Fruit fly (Drosophila melanogaster) whole organism, embryonic: Measurements from ENCODE around the gene CG5892.

Source experiments
- Awh ChIP-seq: fragments of 200-800 bp; sonication (Bioruptor generic); IDR thresholded peaks from 2 replicates; pipeline ENCODE4, ENCODE4 v1.3.6; 2022; ENCODE audit warnings: missing biosample characterization, missing genetic modification characterization
- CG11247 ChIP-seq: fragments of 200-800 bp; sonication (Bioruptor generic); IDR thresholded peaks from 2 replicates; pipeline ENCODE4 v1.3.6; 2022; ENCODE audit warnings: missing biosample characterization, missing genetic modification characterization
- CG11695 ChIP-seq: fragments of 200-800 bp; sonication (Bioruptor generic); IDR thresholded peaks from 3 replicates; pipeline ENCODE4 v1.3.6; 2022; ENCODE audit warnings: missing biosample characterization, missing genetic modification characterization
- CG11696 ChIP-seq: fragments of 200-800 bp; sonication (Bioruptor generic); IDR thresholded peaks from 2 replicates; pipeline ENCODE4 v1.3.6; 2022; ENCODE audit warnings: missing biosample characterization, missing genetic modification characterization
- CG11723 ChIP-seq: fragments of 200-800 bp; sonication (Bioruptor generic); optimal IDR thresholded peaks from 2 replicates; lab custom pipeline; 2017; ENCODE audit warnings: missing biosample characterization, mild to moderate bottlenecking, missing genetic modification characterization
- CG12155 ChIP-seq: fragments of 200-800 bp; sonication (Bioruptor generic); optimal IDR thresholded peaks from 3 replicates; lab custom pipeline; 2016; ENCODE audit warnings: missing biosample characterization, missing genetic modification characterization
- CG13123 ChIP-seq: fragments of 200-800 bp; sonication (Bioruptor generic); optimal IDR thresholded peaks from 2 replicates; lab custom pipeline; 2016; ENCODE audit warnings: missing biosample characterization, missing genetic modification characterization
- CG13894 ChIP-seq: fragments of 200-800 bp; sonication (Bioruptor generic); optimal IDR thresholded peaks from 3 replicates; lab custom pipeline; 2018; ENCODE audit warnings: missing biosample characterization, mild to moderate bottlenecking, missing genetic modification characterization, moderate library complexity
- CG14441 ChIP-seq: fragments of 200-800 bp; sonication (Bioruptor generic); IDR thresholded peaks from 2 replicates; pipeline ENCODE4 v1.3.6; 2022; ENCODE audit warnings: missing biosample characterization, missing genetic modification characterization
- CG16779 ChIP-seq: fragments of 200-800 bp; sonication (Bioruptor generic); IDR thresholded peaks from 2 replicates; pipeline ENCODE4 v1.3.6; 2022; ENCODE audit warnings: missing biosample characterization, missing genetic modification characterization
- CG16863 ChIP-seq: fragments of 200-800 bp; sonication (Bioruptor generic); optimal IDR thresholded peaks from 3 replicates; lab custom pipeline; 2016; ENCODE audit warnings: missing biosample characterization, missing genetic modification characterization
- CG17612 ChIP-seq: fragments of 200-800 bp; sonication (Bioruptor generic); IDR thresholded peaks from 2 replicates; pipeline ENCODE4 v1.3.6; 2022; ENCODE audit warnings: missing biosample characterization, missing genetic modification characterization
- CG17912 ChIP-seq: fragments of 200-800 bp; sonication (Bioruptor generic); optimal IDR thresholded peaks from 2 replicates; lab custom pipeline; 2018; ENCODE audit warnings: missing biosample characterization, mild to moderate bottlenecking, missing genetic modification characterization
- CG18262 ChIP-seq: fragments of 200-800 bp; optimal IDR thresholded peaks from 3 replicates; lab custom pipeline; 2019; ENCODE audit warnings: missing biosample characterization, mild to moderate bottlenecking, missing genetic modification characterization, moderate library complexity
- CG1832 ChIP-seq: fragments of 200-800 bp; sonication (Bioruptor generic); optimal IDR thresholded peaks from 2 replicates; lab custom pipeline; 2017; ENCODE audit warnings: missing biosample characterization, mild to moderate bottlenecking, missing genetic modification characterization, inconsistent platforms
- CG2129 ChIP-seq: fragments of 200-800 bp; sonication (Bioruptor generic); IDR thresholded peaks from 2 replicates; pipeline ENCODE4 v1.3.6; 2022; ENCODE audit warnings: missing biosample characterization, missing genetic modification characterization; ENCODE audit not compliant: partially characterized antibody
- CG30403 ChIP-seq: fragments of 200-800 bp; sonication (Bioruptor generic); optimal IDR thresholded peaks from 3 replicates; lab custom pipeline; 2016; ENCODE audit warnings: missing biosample characterization, missing genetic modification characterization
- CG3163 ChIP-seq: fragments of 200-800 bp; sonication (Bioruptor generic); optimal IDR thresholded peaks from 3 replicates; lab custom pipeline; 2016; ENCODE audit warnings: missing biosample characterization, missing genetic modification characterization
- CG33213 ChIP-seq: fragments of 200-800 bp; sonication (Bioruptor generic); optimal IDR thresholded peaks from 3 replicates; lab custom pipeline; 2016; ENCODE audit warnings: missing biosample characterization, missing genetic modification characterization
- CG7786 ChIP-seq: fragments of 200-800 bp; sonication (Bioruptor generic); optimal IDR thresholded peaks from 2 replicates; lab custom pipeline; 2016; ENCODE audit warnings: missing biosample characterization, missing genetic modification characterization
- CG7839 ChIP-seq: fragments of 200-800 bp; sonication (Bioruptor generic); optimal IDR thresholded peaks from 3 replicates; lab custom pipeline; 2018; ENCODE audit warnings: missing biosample characterization, mild to moderate bottlenecking, missing genetic modification characterization, moderate library complexity
- CG8359 ChIP-seq: fragments of 200-800 bp; sonication (Bioruptor generic); optimal IDR thresholded peaks from 2 replicates; lab custom pipeline; 2017; ENCODE audit warnings: missing biosample characterization, mild to moderate bottlenecking, missing genetic modification characterization, borderline replicate concordance
- CG9932 ChIP-seq: fragments of 200-800 bp; sonication (Bioruptor generic); IDR thresholded peaks from 2 replicates; pipeline ENCODE4 v1.3.6; 2022; ENCODE audit warnings: missing biosample characterization, missing genetic modification characterization
- Chrac-16 ChIP-seq: fragments of 200-800 bp; sonication (Bioruptor generic); optimal IDR thresholded peaks from 3 replicates; lab custom pipeline; 2016; ENCODE audit warnings: missing biosample characterization, missing genetic modification characterization
- CrebB ChIP-seq: fragments of 200-800 bp; sonication (Bioruptor generic); optimal IDR thresholded peaks from 3 replicates; lab custom pipeline; 2018; ENCODE audit warnings: missing biosample characterization, mild to moderate bottlenecking, missing genetic modification characterization
- Dp ChIP-seq: fragments of 200-800 bp; sonication (Bioruptor generic); optimal IDR thresholded peaks from 2 replicates; lab custom pipeline; 2018; ENCODE audit warnings: missing biosample characterization, mild to moderate bottlenecking, missing genetic modification characterization, moderate library complexity
- E2f2 ChIP-seq: fragments of 200-800 bp; sonication (Bioruptor generic); IDR thresholded peaks from 2 replicates; pipeline ENCODE4 v1.3.6; 2022; ENCODE audit warnings: missing biosample characterization, missing genetic modification characterization
- ERR ChIP-seq: fragments of 200-800 bp; sonication (Bioruptor generic); optimal IDR thresholded peaks from 2 replicates; lab custom pipeline; 2016; ENCODE audit warnings: missing biosample characterization, missing genetic modification characterization
- Fer1 ChIP-seq: fragments of 200-800 bp; sonication (Bioruptor generic); optimal IDR thresholded peaks from 2 replicates; lab custom pipeline; 2017; ENCODE audit warnings: missing biosample characterization, mild to moderate bottlenecking, missing genetic modification characterization
- Gug ChIP-seq: fragments of 200-800 bp; sonication (Bioruptor generic); IDR thresholded peaks from 4 replicates; pipeline ENCODE4 v1.3.6; 2022; ENCODE audit warnings: missing biosample characterization, missing genetic modification characterization
- Jarid2 ChIP-seq: fragments of 200-800 bp; sonication (Bioruptor generic); optimal IDR thresholded peaks from 3 replicates; lab custom pipeline; 2017; ENCODE audit warnings: mild to moderate bottlenecking, missing biosample characterization, missing genetic modification reagents, missing genetic modification characterization
- Mes4 ChIP-seq: fragments of 200-800 bp; sonication (Bioruptor generic); optimal IDR thresholded peaks from 2 replicates; lab custom pipeline; 2016; ENCODE audit warnings: missing biosample characterization, missing genetic modification characterization
- Myb ChIP-seq: fragments of 200-800 bp; sonication (Bioruptor generic); optimal IDR thresholded peaks from 2 replicates; lab custom pipeline; 2016; ENCODE audit warnings: missing biosample characterization, missing genetic modification characterization
- NK7.1 ChIP-seq: fragments of 200-800 bp; sonication (Bioruptor generic); optimal IDR thresholded peaks from 3 replicates; lab custom pipeline; 2016; ENCODE audit warnings: missing biosample characterization, missing genetic modification characterization
- Opbp ChIP-seq: fragments of 200-800 bp; sonication (Bioruptor generic); IDR thresholded peaks from 3 replicates; pipeline ENCODE4 v1.3.6; 2022; ENCODE audit warnings: missing biosample characterization, missing genetic modification characterization; ENCODE audit not compliant: partially characterized antibody
- chinmo ChIP-seq: fragments of 200-800 bp; sonication (Bioruptor generic); IDR thresholded peaks from 4 replicates; pipeline ENCODE4 v1.3.6; 2022; ENCODE audit warnings: missing biosample characterization, missing genetic modification characterization; ENCODE audit not compliant: partially characterized antibody
- cwo ChIP-seq: fragments of 200-800 bp; sonication (Bioruptor generic); optimal IDR thresholded peaks from 3 replicates; lab custom pipeline; 2017; ENCODE audit warnings: missing biosample characterization, missing genetic modification characterization, mild to moderate bottlenecking, moderate library complexity, missing genetic modification reagents
- dm ChIP-seq: fragments of 200-800 bp; sonication (Bioruptor generic); optimal IDR thresholded peaks from 3 replicates; lab custom pipeline; 2016; ENCODE audit warnings: missing biosample characterization, missing genetic modification characterization
- ewg ChIP-seq: fragments of 200-800 bp; sonication (Bioruptor generic); optimal IDR thresholded peaks from 3 replicates; lab custom pipeline; 2017; ENCODE audit warnings: mild to moderate bottlenecking, missing biosample characterization, missing genetic modification reagents, missing genetic modification characterization
- fd64A ChIP-seq: fragments of 200-800 bp; sonication (Bioruptor generic); optimal IDR thresholded peaks from 3 replicates; lab custom pipeline; 2018; ENCODE audit warnings: missing biosample characterization, mild to moderate bottlenecking, missing genetic modification characterization
- her ChIP-seq: fragments of 200-800 bp; sonication (Bioruptor generic); optimal IDR thresholded peaks from 2 replicates; lab custom pipeline; 2016; ENCODE audit warnings: missing biosample characterization, missing genetic modification characterization
- ken ChIP-seq: fragments of 200-800 bp; sonication (Bioruptor generic); IDR thresholded peaks from 3 replicates; pipeline ENCODE4 v1.3.6; 2022; ENCODE audit warnings: missing biosample characterization, missing genetic modification characterization
- lilli ChIP-seq: fragments of 200-800 bp; sonication (Bioruptor generic); optimal IDR thresholded peaks from 3 replicates; lab custom pipeline; 2016; ENCODE audit warnings: missing biosample characterization, missing genetic modification characterization
- mirr ChIP-seq: fragments of 200-800 bp; sonication (Bioruptor generic); optimal IDR thresholded peaks from 3 replicates; lab custom pipeline; 2018; ENCODE audit warnings: missing biosample characterization, mild to moderate bottlenecking, missing genetic modification characterization
- oc ChIP-seq: fragments of 200-800 bp; sonication (Bioruptor generic); optimal IDR thresholded peaks from 2 replicates; lab custom pipeline; 2018; ENCODE audit warnings: missing biosample characterization, mild to moderate bottlenecking, missing genetic modification characterization, moderate library complexity
- pb ChIP-seq: fragments of 200-800 bp; sonication (Bioruptor generic); optimal IDR thresholded peaks from 3 replicates; lab custom pipeline; 2016; ENCODE audit warnings: missing biosample characterization, missing genetic modification characterization
- sd ChIP-seq: fragments of 200-800 bp; sonication (Bioruptor generic); optimal IDR thresholded peaks from 3 replicates; lab custom pipeline; 2018; ENCODE audit warnings: missing biosample characterization, mild to moderate bottlenecking, missing genetic modification characterization, moderate library complexity
- shn ChIP-seq: fragments of 200-800 bp; sonication (Bioruptor generic); optimal IDR thresholded peaks from 3 replicates; lab custom pipeline; 2016; ENCODE audit warnings: missing biosample characterization, missing genetic modification characterization
- sisA ChIP-seq: fragments of 200-800 bp; sonication (Bioruptor generic); IDR thresholded peaks from 2 replicates; pipeline ENCODE4 v1.3.6; 2022; ENCODE audit warnings: missing biosample characterization, missing genetic modification characterization
- sqz ChIP-seq: fragments of 200-800 bp; sonication (Bioruptor generic); optimal IDR thresholded peaks from 3 replicates; lab custom pipeline; 2018; ENCODE audit warnings: missing biosample characterization, mild to moderate bottlenecking, missing genetic modification characterization
- stc ChIP-seq: fragments of 200-800 bp; sonication (Bioruptor generic); IDR thresholded peaks from 2 replicates; pipeline ENCODE4 v1.3.6; 2022; ENCODE audit warnings: missing biosample characterization, missing genetic modification characterization
- tup ChIP-seq: fragments of 200-800 bp; sonication (Bioruptor generic); optimal IDR thresholded peaks from 2 replicates; lab custom pipeline; 2016; ENCODE audit warnings: missing biosample characterization, mild to moderate bottlenecking, missing genetic modification characterization, moderate library complexity

CG5892 gene

dm6 chr3R:21218733-21219165 is 23.7 kb upstream of the CG5892 start, which contains the start of the genes Smyd5 and Oga (continued):
- peak; percentile 24 for TF ChIP-seq Chrac-16 (GFP tag; lab: Kevin White, UChicago)
- TF ChIP-seq CG3163, result peak; percentile 14
- no peak for TF ChIP-seq CG11695
- peak; percentile 55 for TF ChIP-seq E2f2 (GFP tag; lab: Robert Waterston, UW)
- TF ChIP-seq chinmo (GFP tag; lab: Robert Waterston, UW), result peak; percentile 96
- TF ChIP-seq lilli, result peak; percentile 69
- TF ChIP-seq Dp (GFP tag; lab: Kevin White, UChicago), result peak; percentile 60
- no peak for TF ChIP-seq CG17612
- TF ChIP-seq Jarid2 (GFP tag; lab: Kevin White, UChicago), result no peak
- peak; percentile 75 for TF ChIP-seq CG2129 (GFP tag; lab: Robert Waterston, UW)
- no peak for TF ChIP-seq CG1832 (GFP tag; lab: Kevin White, UChicago)
- TF ChIP-seq CG17912 (GFP tag; lab: Kevin White, UChicago), result peak; percentile 37
- no peak for TF ChIP-seq CG8359 (GFP tag; lab: Kevin White, UChicago)
- peak; percentile 42 for TF ChIP-seq her (GFP tag; lab: Kevin White, UChicago)
- TF ChIP-seq Opbp, result peak; percentile 95
- no peak for TF ChIP-seq sisA (GFP tag; lab: Robert Waterston, UW)
- no peak for TF ChIP-seq pb
- no peak for TF ChIP-seq NK7.1 (GFP tag; lab: Kevin White, UChicago)
- TF ChIP-seq CG7839 (tag; lab: Kevin White, UChicago), result peak; percentile 30
- TF ChIP-seq CG7786 (GFP tag; lab: Kevin White, UChicago), result peak; percentile 52
- TF ChIP-seq cwo (GFP tag; lab: Kevin White, UChicago), result no peak
- no peak for TF ChIP-seq Awh
- TF ChIP-seq CG18262 (tag; lab: Kevin White, UChicago), result peak; percentile 24
- no peak for TF ChIP-seq CG13894
- TF ChIP-seq sd, result no peak
- no peak for TF ChIP-seq ken (GFP tag; lab: Robert Waterston, UW)
- peak; percentile 70 for TF ChIP-seq CG9932
- TF ChIP-seq stc (GFP tag; lab: Robert Waterston, UW), result no peak
- TF ChIP-seq CG13123 (GFP tag; lab: Kevin White, UChicago), result no peak
- no peak for TF ChIP-seq mirr (GFP tag; lab: Kevin White, UChicago)
- no peak for TF ChIP-seq fd64A (GFP tag; lab: Kevin White, UChicago)
- TF ChIP-seq shn (GFP tag; lab: Kevin White, UChicago), result no peak
- TF ChIP-seq CrebB, result no peak
- TF ChIP-seq sqz (GFP tag; lab: Kevin White, UChicago), result no peak
- TF ChIP-seq oc (tag; lab: Kevin White, UChicago), result no peak
- TF ChIP-seq Myb (GFP tag; lab: Kevin White, UChicago), result peak; percentile 94
- no peak for TF ChIP-seq Fer1 (GFP tag; lab: Kevin White, UChicago)
- TF ChIP-seq CG16863 (GFP tag; lab: Kevin White, UChicago), result peak; percentile 38
- TF ChIP-seq Gug (GFP tag; lab: Robert Waterston, UW), result no peak
- TF ChIP-seq CG16779 (GFP tag; lab: Robert Waterston, UW), result no peak
- TF ChIP-seq CG30403 (GFP tag; lab: Kevin White, UChicago), result peak; percentile 44
- peak; percentile 31 for TF ChIP-seq CG12155 (GFP tag; lab: Kevin White, UChicago)
- no peak for TF ChIP-seq CG11696
- no peak for TF ChIP-seq ewg (GFP tag; lab: Kevin White, UChicago)
- peak; percentile 85 for TF ChIP-seq dm (GFP tag; lab: Kevin White, UChicago)
- no peak for TF ChIP-seq CG11723 (GFP tag; lab: Kevin White, UChicago)
- peak; percentile 59 for TF ChIP-seq CG33213 (GFP tag; lab: Kevin White, UChicago)
- no peak for TF ChIP-seq ERR (GFP tag; lab: Kevin White, UChicago)
- TF ChIP-seq tup (GFP tag; lab: Kevin White, UChicago), result no peak
- no peak for TF ChIP-seq CG11247 (GFP tag; lab: Robert Waterston, UW)
- no peak for TF ChIP-seq CG14441 (GFP tag; lab: Robert Waterston, UW)
- TF ChIP-seq Mes4 (GFP tag; lab: Kevin White, UChicago), result peak; percentile 46
